Worm (Caenorhabditis elegans) whole organism, late embryonic: ENCODE results near the gene Y47A7.2.

Source experiments
- C08G9.2 ChIP-seq: sonication (generic microtip); optimal IDR thresholded peaks from 2 replicates; lab custom pipeline; 2016; ENCODE audit warnings: mild to moderate bottlenecking, missing genetic modification characterization, moderate library complexity, missing compliant biosample characterization
- K02D7.2 ChIP-seq: sonication (generic microtip); optimal IDR thresholded peaks from 2 replicates; lab custom pipeline; 2017; ENCODE audit warnings: mild to moderate bottlenecking, missing genetic modification characterization, missing compliant biosample characterization
- K09A11.1 ChIP-seq: sonication (generic microtip); optimal IDR thresholded peaks from 2 replicates; lab custom pipeline; 2017; ENCODE audit warnings: antibody characterized with exemption, mild to moderate bottlenecking, missing genetic modification characterization, missing compliant biosample characterization; ENCODE audit not compliant: insufficient read depth
- T23F11.4 ChIP-seq: fragments of 200-800 bp; sonication (Bioruptor generic); optimal IDR thresholded peaks from 2 replicates; lab custom pipeline; 2018; ENCODE audit warnings: mild to moderate bottlenecking, missing genetic modification characterization, missing compliant biosample characterization
- Y22D7AL.16 ChIP-seq: sonication (generic microtip); optimal IDR thresholded peaks from 2 replicates; lab custom pipeline; 2016; ENCODE audit warnings: missing genetic modification characterization, missing compliant biosample characterization
- ceh-14 ChIP-seq: sonication (generic microtip); optimal IDR thresholded peaks from 2 replicates; lab custom pipeline; 2016; ENCODE audit warnings: missing genotype, missing genetic modification characterization, missing compliant biosample characterization
- ceh-34 ChIP-seq: sonication (generic microtip); optimal IDR thresholded peaks from 2 replicates; lab custom pipeline; 2016; ENCODE audit warnings: mild to moderate bottlenecking, missing genetic modification characterization, missing compliant biosample characterization
- ceh-9 ChIP-seq: sonication (generic microtip); optimal IDR thresholded peaks from 2 replicates; lab custom pipeline; 2016; ENCODE audit warnings: mild to moderate bottlenecking, missing genetic modification characterization, inconsistent platforms, missing compliant biosample characterization
- che-1 ChIP-seq: sonication (generic microtip); optimal IDR thresholded peaks from 2 replicates; lab custom pipeline; 2016; ENCODE audit warnings: mild to moderate bottlenecking, missing genetic modification characterization, missing compliant biosample characterization
- dve-1 ChIP-seq: sonication (generic microtip); optimal IDR thresholded peaks from 2 replicates; lab custom pipeline; 2017; ENCODE audit warnings: antibody characterized with exemption, mild to moderate bottlenecking, missing genetic modification characterization, missing compliant biosample characterization
- eyg-1 ChIP-seq: sonication (generic microtip); optimal IDR thresholded peaks from 2 replicates; lab custom pipeline; 2016; ENCODE audit warnings: missing genotype, missing genetic modification characterization, missing compliant biosample characterization
- fkh-6 ChIP-seq: sonication (generic microtip); optimal IDR thresholded peaks from 2 replicates; lab custom pipeline; 2016; ENCODE audit warnings: missing genetic modification characterization, missing compliant biosample characterization
- gmeb-2 ChIP-seq: sonication (generic microtip); optimal IDR thresholded peaks from 2 replicates; lab custom pipeline; 2016; ENCODE audit warnings: missing genetic modification characterization, inconsistent platforms, missing compliant biosample characterization
- hlh-15 ChIP-seq: sonication (generic microtip); optimal IDR thresholded peaks from 2 replicates; lab custom pipeline; 2016; ENCODE audit warnings: missing genetic modification characterization, missing compliant biosample characterization
- hlh-6 ChIP-seq: sonication (generic microtip); optimal IDR thresholded peaks from 2 replicates; lab custom pipeline; 2016; ENCODE audit warnings: missing genotype, missing genetic modification characterization, missing compliant biosample characterization
- lim-6 ChIP-seq: sonication (generic microtip); optimal IDR thresholded peaks from 2 replicates; lab custom pipeline; 2016; ENCODE audit warnings: missing genetic modification characterization, missing compliant biosample characterization
- madf-2 ChIP-seq: sonication (generic microtip); optimal IDR thresholded peaks from 2 replicates; lab custom pipeline; 2017; ENCODE audit warnings: missing genetic modification characterization, missing compliant biosample characterization
- mec-3 ChIP-seq: sonication (generic microtip); optimal IDR thresholded peaks from 2 replicates; lab custom pipeline; 2016; ENCODE audit warnings: borderline replicate concordance, missing genetic modification characterization, missing compliant biosample characterization
- nfya-1 ChIP-seq: sonication (generic microtip); optimal IDR thresholded peaks from 2 replicates; lab custom pipeline; 2017; ENCODE audit warnings: missing genetic modification characterization, mild to moderate bottlenecking, missing compliant biosample characterization, antibody characterized with exemption, moderate library complexity
- nhr-11 ChIP-seq: fragments of 150-350 bp; optimal IDR thresholded peaks from 2 replicates; lab custom pipeline; 2014; ENCODE audit warnings: missing biosample characterization, missing genetic modification characterization
- npax-4 ChIP-seq: sonication (generic microtip); optimal IDR thresholded peaks from 2 replicates; lab custom pipeline; 2016; ENCODE audit warnings: missing genetic modification characterization, missing compliant biosample characterization
- pag-3 ChIP-seq: sonication (generic microtip); optimal IDR thresholded peaks from 2 replicates; lab custom pipeline; 2016; ENCODE audit warnings: missing compliant biosample characterization, missing genetic modification characterization, borderline replicate concordance
- pat-9 ChIP-seq: fragments of 200-800 bp; sonication (Bioruptor generic); optimal IDR thresholded peaks from 2 replicates; lab custom pipeline; 2018; ENCODE audit warnings: mild to moderate bottlenecking, missing genetic modification characterization, moderate library complexity, missing compliant biosample characterization
- pax-1 ChIP-seq: fragments of 150-350 bp; optimal IDR thresholded peaks from 2 replicates; lab custom pipeline; 2014; ENCODE audit warnings: missing biosample characterization, missing genetic modification characterization
- pha-2 ChIP-seq: sonication (generic microtip); optimal IDR thresholded peaks from 2 replicates; lab custom pipeline; 2017; ENCODE audit warnings: mild to moderate bottlenecking, missing genetic modification characterization, missing compliant biosample characterization
- pqm-1 ChIP-seq: sonication (generic microtip); optimal IDR thresholded peaks from 2 replicates; lab custom pipeline; 2016; ENCODE audit warnings: missing genetic modification characterization, missing compliant biosample characterization
- pros-1 ChIP-seq: fragments of 150-350 bp; optimal IDR thresholded peaks from 2 replicates; lab custom pipeline; 2014; ENCODE audit warnings: missing biosample characterization, missing genetic modification reagents, missing genetic modification characterization
- sdc-2 ChIP-seq: sonication (generic microtip); optimal IDR thresholded peaks from 2 replicates; lab custom pipeline; 2016; ENCODE audit warnings: missing genotype, missing genetic modification characterization, missing compliant biosample characterization
- sox-2 ChIP-seq: fragments of 200-800 bp; sonication (Bioruptor generic); IDR thresholded peaks from 2 replicates; pipeline ENCODE4 v1.3.6; 2022; ENCODE audit warnings: missing genetic modification reagents, missing genetic modification characterization, missing compliant biosample characterization
- sox-4 ChIP-seq: sonication (generic microtip); optimal IDR thresholded peaks from 2 replicates; lab custom pipeline; 2017; ENCODE audit warnings: mild to moderate bottlenecking, missing genetic modification characterization, inconsistent platforms, missing compliant biosample characterization
- tbx-2 ChIP-seq: sonication (generic microtip); optimal IDR thresholded peaks from 2 replicates; lab custom pipeline; 2016; ENCODE audit warnings: missing genetic modification characterization, missing compliant biosample characterization
- tbx-7 ChIP-seq: sonication (generic microtip); optimal IDR thresholded peaks from 2 replicates; lab custom pipeline; 2016; ENCODE audit warnings: missing genotype, missing genetic modification characterization, missing compliant biosample characterization
- ttx-3 ChIP-seq: sonication (generic microtip); optimal IDR thresholded peaks from 2 replicates; lab custom pipeline; 2016; ENCODE audit warnings: missing genetic modification reagents, missing genetic modification characterization, missing compliant biosample characterization
- unc-55 ChIP-seq: sonication (generic microtip); optimal IDR thresholded peaks from 2 replicates; lab custom pipeline; 2017; ENCODE audit warnings: missing biosample characterization, missing genetic modification reagents, missing genetic modification characterization
- zip-5 ChIP-seq: sonication (generic microtip); optimal IDR thresholded peaks from 2 replicates; lab custom pipeline; 2016; ENCODE audit warnings: missing genetic modification characterization, missing compliant biosample characterization

The Y47A7.2 gene

DNA sequence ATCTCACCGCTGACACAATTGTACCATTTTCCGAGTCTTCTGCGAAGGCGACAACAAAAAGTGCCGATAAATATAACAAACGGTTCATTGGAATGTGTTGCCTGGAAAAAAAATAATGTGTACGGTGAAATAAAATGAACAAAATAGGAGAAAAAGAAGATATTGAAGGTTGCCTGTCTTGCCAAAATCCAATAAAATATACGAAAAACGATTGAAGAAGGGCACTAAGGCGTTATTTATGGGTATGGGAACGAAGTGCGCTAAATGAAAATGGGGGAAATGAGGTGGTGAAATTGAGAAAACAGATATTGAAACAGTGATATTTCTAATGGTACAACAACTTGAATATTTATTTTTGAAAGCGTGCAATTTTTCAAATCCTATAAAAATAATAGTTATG is at the start of gene Y47A7.2:
Y47A7.2 (minus strand) TSS at position 101 of the 400 bp plus-strand sequence.
- TF ChIP-seq T23F11.4 (GFP tag; lab: Kevin White, UChicago) (no peak), unc-55 (no peak), nfya-1 (tag; lab: Kevin White, UChicago) (no peak), K09A11.1 (no peak), ceh-14 (tag; lab: Kevin White, UChicago) (no peak), pros-1 (tag; lab: Kevin White, UChicago) (no peak), lim-6 (tag; lab: Kevin White, UChicago) (no peak), Y22D7AL.16 (tag; lab: Kevin White, UChicago) (no peak), zip-5 (tag; lab: Kevin White, UChicago) (no peak), mec-3 (no peak)
- TF ChIP-seq, all 69 proteins: peak for 0

DNA sequence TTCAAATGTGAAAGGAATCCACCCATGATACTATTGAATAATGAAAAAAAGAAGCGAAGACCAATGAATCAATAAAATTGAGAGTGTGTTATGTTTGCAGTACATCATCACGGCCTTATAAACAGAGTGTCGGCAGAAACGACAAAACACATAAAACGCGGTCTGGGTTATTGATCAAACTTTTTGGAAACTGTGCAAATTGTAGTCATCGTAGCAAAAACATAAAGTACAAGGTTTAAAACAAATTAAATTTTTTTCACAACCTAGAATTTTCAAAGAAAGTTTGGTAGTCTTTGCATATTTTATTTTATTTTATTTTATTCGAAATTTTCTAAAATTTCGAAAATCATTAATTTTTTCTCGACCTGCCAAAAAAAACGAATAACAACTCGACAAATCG is 44.9 kb upstream of the Y47A7.2 start, which contains the start of gene cest-35.1:
cest-35.1 (minus strand) TSS at position 101 of the 400 bp plus-strand sequence.
- no peak for TF ChIP-seq mec-3
- TF ChIP-seq ceh-34: no peak
- TF ChIP-seq tbx-2 (tag; lab: Kevin White, UChicago): no peak
- no peak for TF ChIP-seq sdc-2 (tag; lab: Kevin White, UChicago)
- no peak for TF ChIP-seq fkh-6 (tag; lab: Kevin White, UChicago)
- no peak for TF ChIP-seq K02D7.2 (tag; lab: Kevin White, UChicago)
- no peak for TF ChIP-seq zip-5 (tag; lab: Kevin White, UChicago)

DNA sequence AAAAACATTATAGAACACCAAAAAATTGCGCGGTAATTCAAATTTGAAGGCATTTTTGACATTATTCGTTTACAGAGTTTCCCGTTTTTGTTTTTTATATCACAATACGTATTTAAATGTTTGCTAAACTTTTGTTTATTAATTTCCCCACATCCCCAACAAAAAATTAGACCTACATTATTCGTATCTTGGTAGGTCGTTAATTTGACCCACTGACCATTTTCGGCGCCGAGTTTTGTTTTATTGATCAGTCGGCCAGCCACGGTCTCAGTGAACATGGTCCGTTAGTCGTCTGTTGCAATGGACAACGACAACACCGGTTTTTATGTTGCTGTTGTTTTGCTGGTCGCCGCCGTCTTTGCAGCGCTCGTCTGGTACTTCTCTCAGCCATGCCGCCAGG is 41.8 kb upstream of the Y47A7.2 start, which contains the start of gene B0238.15:
B0238.15 (plus strand) TSS at position 301 of the 400 bp plus-strand sequence.
- no peak for TF ChIP-seq pag-3 (tag; lab: Kevin White, UChicago)
- TF ChIP-seq dve-1 (tag; lab: Kevin White, UChicago): no peak
- TF ChIP-seq sox-4 (tag; lab: Kevin White, UChicago): no peak
- TF ChIP-seq pros-1 (tag; lab: Kevin White, UChicago): no peak
- TF ChIP-seq ceh-9 (tag; lab: Kevin White, UChicago): no peak
- TF ChIP-seq pat-9 (tag; lab: Kevin White, UChicago): no peak
- TF ChIP-seq hlh-15: no peak
- TF ChIP-seq hlh-6 (tag; lab: Kevin White, UChicago): no peak
- TF ChIP-seq sox-2: no peak
- no peak for TF ChIP-seq eyg-1 (tag; lab: Kevin White, UChicago)

DNA sequence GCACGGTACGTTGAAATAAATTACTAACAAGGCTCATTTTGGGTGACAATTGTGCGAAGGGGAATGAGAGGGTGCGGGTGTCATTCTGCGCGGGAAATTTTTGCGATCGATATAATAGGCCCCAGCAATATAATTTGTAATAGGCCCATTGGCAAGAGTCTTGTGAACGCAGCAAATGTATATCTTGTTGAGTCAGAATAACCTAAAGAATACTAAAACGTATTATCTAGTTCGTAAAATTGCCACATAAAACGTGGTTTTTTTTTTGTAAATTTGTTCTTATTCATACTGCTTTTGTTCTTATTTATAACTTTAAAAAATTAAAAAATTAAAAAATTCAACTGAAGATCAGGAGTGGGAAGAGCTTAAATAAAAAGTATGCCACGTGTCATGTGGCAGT is 41.3 kb upstream of the Y47A7.2 start, which contains the start of gene C52A10.3:
C52A10.3 (minus strand) TSS at position 101 of the 400 bp plus-strand sequence.
- TF ChIP-seq Y22D7AL.16 (tag; lab: Kevin White, UChicago) (no peak), madf-2 (tag; lab: Kevin White, UChicago) (no peak), tbx-7 (no peak), pqm-1 (no peak), ttx-3 (tag; lab: Kevin White, UChicago) (no peak), pha-2 (no peak), nhr-11 (tag; lab: Kevin White, UChicago) (no peak), che-1 (tag; lab: Kevin White, UChicago) (no peak), gmeb-2 (tag; lab: Kevin White, UChicago) (no peak), sdc-2 (tag; lab: Kevin White, UChicago) (no peak), pax-1 (no peak), pat-9 (tag; lab: Kevin White, UChicago) (no peak), npax-4 (tag; lab: Kevin White, UChicago) (no peak), C08G9.2 (tag; lab: Kevin White, UChicago) (no peak), fkh-6 (tag; lab: Kevin White, UChicago) (no peak), hlh-6 (tag; lab: Kevin White, UChicago) (no peak)
- TF ChIP-seq, all 69 proteins: peak for 0
